Fruit fly (Drosophila melanogaster): ENCODE results near the gene drpr.

dm6 chr3L:1754262-1754661 lies 23.4 kb upstream of the drpr start:
- TF ChIP-seq CG10348 (GFP tag; IDR thresholded peaks at IDR 0.05) (no peak), Snoo (tag; optimal IDR thresholded peaks at IDR 0.05) (no peak), fd96Ca (GFP tag; IDR thresholded peaks at IDR 0.05) (no peak)

All from whole organism, pupa.